Worm (Caenorhabditis elegans) whole organism, late embryonic: Measurements from ENCODE around the gene gpa-9.

ENCODE experiments used
- C38D4.7 ChIP-seq: fragments of 200-800 bp; sonication (Bioruptor generic); optimal IDR thresholded peaks from 2 replicates; lab custom pipeline; 2018; ENCODE audit warnings: mild to moderate bottlenecking, missing genetic modification characterization, moderate library complexity, missing compliant biosample characterization
- K02D7.2 ChIP-seq: sonication (generic microtip); optimal IDR thresholded peaks from 2 replicates; lab custom pipeline; 2017; ENCODE audit warnings: mild to moderate bottlenecking, missing genetic modification characterization, missing compliant biosample characterization
- K09A11.1 ChIP-seq: sonication (generic microtip); optimal IDR thresholded peaks from 2 replicates; lab custom pipeline; 2017; ENCODE audit warnings: antibody characterized with exemption, mild to moderate bottlenecking, missing genetic modification characterization, missing compliant biosample characterization; ENCODE audit not compliant: insufficient read depth
- T23F11.4 ChIP-seq: fragments of 200-800 bp; sonication (Bioruptor generic); optimal IDR thresholded peaks from 2 replicates; lab custom pipeline; 2018; ENCODE audit warnings: mild to moderate bottlenecking, missing genetic modification characterization, missing compliant biosample characterization
- Y22D7AL.16 ChIP-seq: sonication (generic microtip); optimal IDR thresholded peaks from 2 replicates; lab custom pipeline; 2016; ENCODE audit warnings: missing genetic modification characterization, missing compliant biosample characterization
- ceh-14 ChIP-seq: sonication (generic microtip); optimal IDR thresholded peaks from 2 replicates; lab custom pipeline; 2016; ENCODE audit warnings: missing genotype, missing genetic modification characterization, missing compliant biosample characterization
- ceh-18 ChIP-seq: sonication (generic microtip); optimal IDR thresholded peaks from 2 replicates; lab custom pipeline; 2016; ENCODE audit warnings: missing genetic modification characterization, missing compliant biosample characterization
- ceh-19 ChIP-seq: fragments of 200-800 bp; sonication (Bioruptor generic); optimal IDR thresholded peaks from 2 replicates; lab custom pipeline; 2018; ENCODE audit warnings: mild to moderate bottlenecking, missing genetic modification characterization, missing compliant biosample characterization
- ceh-2 ChIP-seq: sonication (generic microtip); optimal IDR thresholded peaks from 2 replicates; lab custom pipeline; 2016; ENCODE audit warnings: missing genotype, missing genetic modification characterization, missing compliant biosample characterization
- ceh-22 ChIP-seq: sonication (generic microtip); optimal IDR thresholded peaks from 2 replicates; lab custom pipeline; 2017; ENCODE audit warnings: missing biosample characterization, missing genetic modification characterization
- ceh-30 ChIP-seq: fragments of 150-350 bp; optimal IDR thresholded peaks from 2 replicates; lab custom pipeline; 2014; ENCODE audit warnings: missing biosample characterization, missing genetic modification characterization
- ceh-6 ChIP-seq: fragments of 200-800 bp; sonication (Bioruptor generic); optimal IDR thresholded peaks from 2 replicates; lab custom pipeline; 2018; ENCODE audit warnings: mild to moderate bottlenecking, missing genetic modification characterization, missing compliant biosample characterization
- ceh-9 ChIP-seq: sonication (generic microtip); optimal IDR thresholded peaks from 2 replicates; lab custom pipeline; 2016; ENCODE audit warnings: mild to moderate bottlenecking, missing genetic modification characterization, inconsistent platforms, missing compliant biosample characterization
- elt-2 ChIP-seq: sonication (generic microtip); optimal IDR thresholded peaks from 2 replicates; lab custom pipeline; 2016; ENCODE audit warnings: missing genetic modification reagents, missing genetic modification characterization, missing compliant biosample characterization
- elt-4 ChIP-seq: sonication (generic microtip); optimal IDR thresholded peaks from 2 replicates; lab custom pipeline; 2016; ENCODE audit warnings: missing genetic modification characterization, missing compliant biosample characterization
- ets-4 ChIP-seq: sonication (generic microtip); optimal IDR thresholded peaks from 2 replicates; lab custom pipeline; 2016; ENCODE audit warnings: missing genetic modification characterization, missing compliant biosample characterization
- fax-1 ChIP-seq: sonication (generic microtip); optimal IDR thresholded peaks from 2 replicates; lab custom pipeline; 2016; ENCODE audit warnings: missing genotype, missing genetic modification characterization, missing compliant biosample characterization
- fkh-10 ChIP-seq: fragments of 150-350 bp; optimal IDR thresholded peaks from 2 replicates; lab custom pipeline; 2014; ENCODE audit warnings: missing biosample characterization, missing genetic modification reagents, missing genetic modification characterization
- gmeb-2 ChIP-seq: sonication (generic microtip); optimal IDR thresholded peaks from 2 replicates; lab custom pipeline; 2016; ENCODE audit warnings: missing genetic modification characterization, inconsistent platforms, missing compliant biosample characterization
- hlh-30 ChIP-seq: sonication (generic microtip); optimal IDR thresholded peaks from 2 replicates; lab custom pipeline; 2017; ENCODE audit warnings: antibody characterized with exemption, missing genetic modification characterization, missing compliant biosample characterization; ENCODE audit not compliant: insufficient read depth
- hlh-8 ChIP-seq: sonication (generic microtip); optimal IDR thresholded peaks from 2 replicates; lab custom pipeline; 2016; ENCODE audit warnings: missing genotype, missing genetic modification characterization, missing compliant biosample characterization
- lim-6 ChIP-seq: sonication (generic microtip); optimal IDR thresholded peaks from 2 replicates; lab custom pipeline; 2016; ENCODE audit warnings: missing genetic modification characterization, missing compliant biosample characterization
- lin-11 ChIP-seq: fragments of 200-800 bp; sonication (Bioruptor generic); optimal IDR thresholded peaks from 2 replicates; lab custom pipeline; 2018; ENCODE audit warnings: mild to moderate bottlenecking, missing genetic modification characterization, missing compliant biosample characterization
- mec-3 ChIP-seq: sonication (generic microtip); optimal IDR thresholded peaks from 2 replicates; lab custom pipeline; 2016; ENCODE audit warnings: borderline replicate concordance, missing genetic modification characterization, missing compliant biosample characterization
- nfya-1 ChIP-seq: sonication (generic microtip); optimal IDR thresholded peaks from 2 replicates; lab custom pipeline; 2017; ENCODE audit warnings: missing genetic modification characterization, mild to moderate bottlenecking, missing compliant biosample characterization, antibody characterized with exemption, moderate library complexity
- nhr-232 ChIP-seq: sonication (generic microtip); optimal IDR thresholded peaks from 2 replicates; lab custom pipeline; 2016; ENCODE audit warnings: missing genetic modification characterization, missing compliant biosample characterization
- odd-2 ChIP-seq: sonication (generic microtip); optimal IDR thresholded peaks from 2 replicates; lab custom pipeline; 2017; ENCODE audit warnings: antibody characterized with exemption, mild to moderate bottlenecking, missing genetic modification characterization, missing compliant biosample characterization
- pax-1 ChIP-seq: fragments of 150-350 bp; optimal IDR thresholded peaks from 2 replicates; lab custom pipeline; 2014; ENCODE audit warnings: missing biosample characterization, missing genetic modification characterization
- ref-2 ChIP-seq: sonication (generic microtip); optimal IDR thresholded peaks from 2 replicates; lab custom pipeline; 2016; ENCODE audit warnings: missing genetic modification characterization, missing compliant biosample characterization
- rnt-1 ChIP-seq: sonication (generic microtip); optimal IDR thresholded peaks from 2 replicates; lab custom pipeline; 2016; ENCODE audit warnings: missing genetic modification characterization, missing compliant biosample characterization
- sdc-2 ChIP-seq: sonication (generic microtip); optimal IDR thresholded peaks from 2 replicates; lab custom pipeline; 2016; ENCODE audit warnings: missing genotype, missing genetic modification characterization, missing compliant biosample characterization
- sox-2 ChIP-seq: fragments of 200-800 bp; sonication (Bioruptor generic); IDR thresholded peaks from 2 replicates; pipeline ENCODE4 v1.3.6; 2022; ENCODE audit warnings: missing genetic modification reagents, missing genetic modification characterization, missing compliant biosample characterization
- sox-4 ChIP-seq: sonication (generic microtip); optimal IDR thresholded peaks from 2 replicates; lab custom pipeline; 2017; ENCODE audit warnings: mild to moderate bottlenecking, missing genetic modification characterization, inconsistent platforms, missing compliant biosample characterization
- tbx-2 ChIP-seq: sonication (generic microtip); optimal IDR thresholded peaks from 2 replicates; lab custom pipeline; 2016; ENCODE audit warnings: missing genetic modification characterization, missing compliant biosample characterization
- tbx-7 ChIP-seq: sonication (generic microtip); optimal IDR thresholded peaks from 2 replicates; lab custom pipeline; 2016; ENCODE audit warnings: missing genotype, missing genetic modification characterization, missing compliant biosample characterization
- ttx-3 ChIP-seq: sonication (generic microtip); optimal IDR thresholded peaks from 2 replicates; lab custom pipeline; 2016; ENCODE audit warnings: missing genetic modification reagents, missing genetic modification characterization, missing compliant biosample characterization
- unc-3 ChIP-seq, 2 experiments: fragments of 200-800 bp in 1 of 2; sonication (Bioruptor generic) in 1 of 2; sonication (generic microtip) in 1 of 2; conservative IDR thresholded peaks in 1 of 2; optimal IDR thresholded peaks in 1 of 2; 2 replicates each; pipeline versions ENCODE4 v1.3.6 to Lab custom; 2016 to 2022; ENCODE audit warnings: missing compliant biosample characterization in 2 of 2, missing genetic modification characterization in 2 of 2, missing genetic modification reagents in 1 of 2
- zip-5 ChIP-seq: sonication (generic microtip); optimal IDR thresholded peaks from 2 replicates; lab custom pipeline; 2016; ENCODE audit warnings: missing genetic modification characterization, missing compliant biosample characterization

gpa-9 gene

ce11 chrV:12649213-12649612, at the start of gene gpa-9:
Gene gpa-9 (minus strand): TSS chrV:12649313.
- no peak for TF ChIP-seq ceh-2
- TF ChIP-seq elt-4 (tag; lab: Kevin White, UChicago): no peak
- no peak for TF ChIP-seq mec-3 (tag; lab: Kevin White, UChicago)
- TF ChIP-seq tbx-7 (tag; lab: Kevin White, UChicago): no peak
- TF ChIP-seq odd-2 (tag; lab: Kevin White, UChicago): no peak
- no peak for TF ChIP-seq ceh-18 (tag; lab: Kevin White, UChicago)
- TF ChIP-seq sdc-2: no peak
- TF ChIP-seq ceh-6 (GFP tag; lab: Kevin White, UChicago): no peak
- TF ChIP-seq fax-1 (tag; lab: Kevin White, UChicago): no peak
- TF ChIP-seq hlh-30 (tag; lab: Kevin White, UChicago): no peak
- TF ChIP-seq ref-2 (tag; lab: Kevin White, UChicago): no peak
- TF ChIP-seq lim-6 (tag; lab: Kevin White, UChicago): no peak
- no peak for TF ChIP-seq ceh-19 (GFP tag; lab: Kevin White, UChicago)

- peak; percentile 21 for TF ChIP-seq hlh-30 (tag; lab: Kevin White, UChicago)
- TF ChIP-seq ceh-2: no peak
Observed at ce11 chrV:12697364-12697901, 48.3 kb upstream of the gpa-9 start, which contains the start of gene istr-1. Gene istr-1 (plus strand): TSS chrV:12697858.

ce11 chrV:12696790-12697189, 47.7 kb upstream of the gpa-9 start:
- TF ChIP-seq tbx-2 (tag; lab: Kevin White, UChicago) (no peak), sox-4 (no peak), gmeb-2 (no peak), elt-4 (tag; lab: Kevin White, UChicago) (no peak), unc-3 (GFP tag; conservative IDR thresholded peaks at IDR 0.05; lab: Robert Waterston, UW) (no peak), unc-3 (tag; optimal IDR thresholded peaks at IDR 0.05; lab: Kevin White, UChicago) (no peak), lim-6 (tag; lab: Kevin White, UChicago) (no peak), ttx-3 (no peak), ceh-30 (tag; lab: Kevin White, UChicago) (no peak), pax-1 (tag; lab: Kevin White, UChicago) (no peak), hlh-8 (tag; lab: Kevin White, UChicago) (no peak), Y22D7AL.16 (tag; lab: Kevin White, UChicago) (no peak), T23F11.4 (no peak), nhr-232 (tag; lab: Kevin White, UChicago) (no peak), C38D4.7 (GFP tag; lab: Kevin White, UChicago) (no peak), nfya-1 (tag; lab: Kevin White, UChicago) (no peak), elt-2 (tag; lab: Kevin White, UChicago) (no peak)
- TF ChIP-seq, all 69 proteins: peak for 0

ce11 chrV:12695968-12696367, 46.9 kb upstream of the gpa-9 start, which contains the start of gene K10C8.4:
Gene K10C8.4 (plus strand): TSS chrV:12696268.
- no peak for TF ChIP-seq zip-5 (tag; lab: Kevin White, UChicago)
- no peak for TF ChIP-seq fkh-10

ce11 chrV:12695155-12695554, 46.0 kb upstream of the gpa-9 start, which contains the start of gene parn-1:
Gene parn-1 (minus strand): TSS chrV:12695255.
- TF ChIP-seq ceh-14 (tag; lab: Kevin White, UChicago): no peak
- no peak for TF ChIP-seq sdc-2
- no peak for TF ChIP-seq K09A11.1 (tag; lab: Kevin White, UChicago)
- TF ChIP-seq elt-4 (tag; lab: Kevin White, UChicago): no peak
- TF ChIP-seq ceh-9: no peak
- no peak for TF ChIP-seq K02D7.2 (tag; lab: Kevin White, UChicago)
- TF ChIP-seq lin-11 (tag; lab: Kevin White, UChicago): no peak
- no peak for TF ChIP-seq hlh-8 (tag; lab: Kevin White, UChicago)
- TF ChIP-seq sox-2 (GFP tag; lab: Robert Waterston, UW): no peak
- TF ChIP-seq C38D4.7 (GFP tag; lab: Kevin White, UChicago): no peak
- TF ChIP-seq fax-1 (tag; lab: Kevin White, UChicago): no peak
- no peak for TF ChIP-seq ets-4
- no peak for TF ChIP-seq tbx-7 (tag; lab: Kevin White, UChicago)
- no peak for TF ChIP-seq ceh-22
- no peak for TF ChIP-seq rnt-1 (tag; lab: Kevin White, UChicago)
- TF ChIP-seq, all 69 proteins: peak for 0
